Fruit fly (Drosophila melanogaster) whole organism, embryonic: ENCODE results near the gene Clc.
A peak's percentile ranks its signal among the peaks of the same experiment; 100 is the strongest.

Experiments
- Aef1 ChIP-seq: fragments of 200-800 bp; sonication (Bioruptor generic); IDR thresholded peaks from 3 replicates; pipeline ENCODE4 v1.3.6; 2022; ENCODE audit warnings: missing biosample characterization, missing genetic modification characterization
- CG10209 ChIP-seq: fragments of 200-800 bp; sonication (Bioruptor generic); optimal IDR thresholded peaks from 3 replicates; lab custom pipeline; 2017; ENCODE audit warnings: missing biosample characterization, mild to moderate bottlenecking, missing genetic modification characterization, missing genetic modification reagents
- CG10267 ChIP-seq: fragments of 200-800 bp; sonication (Bioruptor generic); optimal IDR thresholded peaks from 2 replicates; lab custom pipeline; 2018; ENCODE audit warnings: missing biosample characterization, mild to moderate bottlenecking, missing genetic modification characterization, moderate library complexity
- CG11723 ChIP-seq: fragments of 200-800 bp; sonication (Bioruptor generic); optimal IDR thresholded peaks from 2 replicates; lab custom pipeline; 2017; ENCODE audit warnings: missing biosample characterization, mild to moderate bottlenecking, missing genetic modification characterization
- CG12299 ChIP-seq: fragments of 200-800 bp; sonication (Bioruptor generic); optimal IDR thresholded peaks from 2 replicates; lab custom pipeline; 2018; ENCODE audit warnings: missing biosample characterization, mild to moderate bottlenecking, missing genetic modification characterization
- CG13296 ChIP-seq: fragments of 200-800 bp; sonication (Bioruptor generic); optimal IDR thresholded peaks from 3 replicates; lab custom pipeline; 2018; ENCODE audit warnings: missing biosample characterization, mild to moderate bottlenecking, missing genetic modification characterization
- CG13894 ChIP-seq: fragments of 200-800 bp; sonication (Bioruptor generic); optimal IDR thresholded peaks from 3 replicates; lab custom pipeline; 2018; ENCODE audit warnings: missing biosample characterization, mild to moderate bottlenecking, missing genetic modification characterization, moderate library complexity
- CG15696 ChIP-seq: fragments of 200-800 bp; sonication (Bioruptor generic); optimal IDR thresholded peaks from 2 replicates; lab custom pipeline; 2019; ENCODE audit warnings: missing biosample characterization, mild to moderate bottlenecking, missing genetic modification characterization, moderate library complexity
- CG16863 ChIP-seq: fragments of 200-800 bp; sonication (Bioruptor generic); optimal IDR thresholded peaks from 3 replicates; lab custom pipeline; 2016; ENCODE audit warnings: missing biosample characterization, missing genetic modification characterization
- CG17385 ChIP-seq: fragments of 200-800 bp; sonication (Bioruptor generic); optimal IDR thresholded peaks from 3 replicates; lab custom pipeline; 2018; ENCODE audit warnings: missing biosample characterization, mild to moderate bottlenecking, missing genetic modification characterization
- CG18764 ChIP-seq: fragments of 200-800 bp; sonication (Bioruptor generic); optimal IDR thresholded peaks from 3 replicates; lab custom pipeline; 2016; ENCODE audit warnings: missing biosample characterization, missing genetic modification characterization
- CG2116 ChIP-seq: fragments of 200-800 bp; sonication (Bioruptor generic); optimal IDR thresholded peaks from 3 replicates; lab custom pipeline; 2018; ENCODE audit warnings: missing biosample characterization, mild to moderate bottlenecking, missing genetic modification characterization
- CG30020 ChIP-seq: fragments of 200-800 bp; optimal IDR thresholded peaks from 2 replicates; lab custom pipeline; 2019; ENCODE audit warnings: missing biosample characterization, mild to moderate bottlenecking, missing genetic modification characterization, moderate library complexity
- CG31441 ChIP-seq: fragments of 200-800 bp; sonication (Bioruptor generic); IDR thresholded peaks from 2 replicates; pipeline ENCODE4 v1.3.6; 2022; ENCODE audit warnings: missing biosample characterization, missing genetic modification characterization
- CG32772 ChIP-seq: fragments of 200-800 bp; sonication (Bioruptor generic); IDR thresholded peaks from 2 replicates; pipeline ENCODE4 v1.3.6; 2022; ENCODE audit warnings: missing biosample characterization, missing genetic modification characterization
- CG34422 ChIP-seq: fragments of 200-800 bp; sonication (Bioruptor generic); IDR thresholded peaks from 3 replicates; pipeline ENCODE4 v1.3.6; 2022; ENCODE audit warnings: missing biosample characterization, missing genetic modification characterization
- CG4617 ChIP-seq: fragments of 200-800 bp; sonication (Bioruptor generic); optimal IDR thresholded peaks from 3 replicates; lab custom pipeline; 2016; ENCODE audit warnings: missing biosample characterization, missing genetic modification characterization, borderline replicate concordance
- CG5180 ChIP-seq: fragments of 200-800 bp; sonication (Bioruptor generic); optimal IDR thresholded peaks from 3 replicates; lab custom pipeline; 2017; ENCODE audit warnings: missing biosample characterization, missing genetic modification characterization, mild to moderate bottlenecking, moderate library complexity, missing genetic modification reagents
- CG6254 ChIP-seq: fragments of 200-800 bp; sonication (Bioruptor generic); optimal IDR thresholded peaks from 3 replicates; lab custom pipeline; 2017; ENCODE audit warnings: mild to moderate bottlenecking, missing biosample characterization, missing genetic modification reagents, missing genetic modification characterization
- CG7271 ChIP-seq: fragments of 200-800 bp; sonication (Bioruptor generic); optimal IDR thresholded peaks from 2 replicates; lab custom pipeline; 2018; ENCODE audit warnings: missing biosample characterization, mild to moderate bottlenecking, missing genetic modification characterization, moderate library complexity
- CG8089 ChIP-seq: fragments of 200-800 bp; sonication (Bioruptor generic); optimal IDR thresholded peaks from 3 replicates; lab custom pipeline; 2016; ENCODE audit warnings: missing biosample characterization, missing genetic modification characterization
- CG8281 ChIP-seq: fragments of 200-800 bp; sonication (Bioruptor generic); optimal IDR thresholded peaks from 2 replicates; lab custom pipeline; 2018; ENCODE audit warnings: missing biosample characterization, mild to moderate bottlenecking, missing genetic modification characterization, moderate library complexity
- Chrac-16 ChIP-seq: fragments of 200-800 bp; sonication (Bioruptor generic); optimal IDR thresholded peaks from 3 replicates; lab custom pipeline; 2016; ENCODE audit warnings: missing biosample characterization, missing genetic modification characterization
- Ets65A ChIP-seq: fragments of 200-800 bp; sonication (Bioruptor generic); peaks from one replicate; lab custom pipeline; 2016; ENCODE audit warnings: missing biosample characterization, missing genetic modification characterization
- GATAe ChIP-seq: fragments of 200-800 bp; sonication (Bioruptor generic); conservative IDR thresholded peaks from 2 replicates; pipeline ENCODE4 v1.3.6; 2022; ENCODE audit warnings: missing biosample characterization, missing genetic modification characterization
- H15 ChIP-seq: fragments of 200-800 bp; sonication (Bioruptor generic); IDR thresholded peaks from 3 replicates; pipeline ENCODE4 v1.3.6; 2022; ENCODE audit warnings: missing biosample characterization, missing genetic modification characterization
- H2.0 ChIP-seq: fragments of 200-800 bp; sonication (Bioruptor generic); IDR thresholded peaks from 2 replicates; pipeline ENCODE4 v1.3.6; 2022; ENCODE audit warnings: missing biosample characterization, missing genetic modification characterization
- HLHmδ ChIP-seq: fragments of 200-800 bp; sonication (Bioruptor generic); optimal IDR thresholded peaks from 2 replicates; lab custom pipeline; 2018; ENCODE audit warnings: missing biosample characterization, mild to moderate bottlenecking, missing genetic modification characterization, moderate library complexity
- HmgD ChIP-seq: fragments of 200-800 bp; sonication (Bioruptor generic); optimal IDR thresholded peaks from 3 replicates; lab custom pipeline; 2016; ENCODE audit warnings: missing biosample characterization, missing genetic modification characterization
- Meics ChIP-seq: fragments of 200-800 bp; sonication (Bioruptor generic); optimal IDR thresholded peaks from 2 replicates; lab custom pipeline; 2017; ENCODE audit warnings: missing biosample characterization, mild to moderate bottlenecking, missing genetic modification characterization
- Neu2 ChIP-seq: fragments of 200-800 bp; sonication (Bioruptor generic); optimal IDR thresholded peaks from 3 replicates; lab custom pipeline; 2016; ENCODE audit warnings: missing biosample characterization, missing genetic modification characterization, borderline replicate concordance
- Oli ChIP-seq: fragments of 200-800 bp; sonication (Bioruptor generic); optimal IDR thresholded peaks from 2 replicates; lab custom pipeline; 2018; ENCODE audit warnings: missing biosample characterization, mild to moderate bottlenecking, missing genetic modification characterization, moderate library complexity
- Sin3A ChIP-seq: fragments of >200 bp; optimal IDR thresholded peaks from 2 replicates; lab custom pipeline; 2018
- Tbp ChIP-seq: fragments of >200 bp; optimal IDR thresholded peaks from 2 replicates; lab custom pipeline; 2018; ENCODE audit warnings: missing biosample characterization, missing genetic modification characterization
- Xbp1 ChIP-seq: fragments of 200-800 bp; sonication (Bioruptor generic); optimal IDR thresholded peaks from 3 replicates; lab custom pipeline; 2016; ENCODE audit warnings: missing biosample characterization, mild to moderate bottlenecking, missing genetic modification characterization
- cas ChIP-seq: fragments of 200-800 bp; sonication (Bioruptor generic); IDR thresholded peaks from 2 replicates; pipeline ENCODE4 v1.3.6; 2022; ENCODE audit warnings: missing biosample characterization, missing genetic modification characterization
- chn ChIP-seq: fragments of 200-800 bp; sonication (Bioruptor generic); optimal IDR thresholded peaks from 2 replicates; lab custom pipeline; 2016; ENCODE audit warnings: missing biosample characterization, missing genetic modification characterization
- dpn ChIP-seq, 2 experiments: fragments of 200-800 bp; sonication (Bioruptor generic); optimal IDR thresholded peaks; 3 replicates each; lab custom pipeline; 2016; ENCODE audit warnings: missing biosample characterization in 2 of 2, missing genetic modification characterization in 2 of 2
- fd96Cb ChIP-seq: fragments of 200-800 bp; sonication (Bioruptor generic); optimal IDR thresholded peaks from 2 replicates; lab custom pipeline; 2018; ENCODE audit warnings: missing biosample characterization, mild to moderate bottlenecking, missing genetic modification characterization, moderate library complexity
- fru ChIP-seq: fragments of >200 bp; optimal IDR thresholded peaks from 2 replicates; lab custom pipeline; 2017
- klu ChIP-seq: fragments of 200-800 bp; sonication (Bioruptor generic); IDR thresholded peaks from 2 replicates; pipeline ENCODE4 v1.3.6; 2022; ENCODE audit warnings: missing biosample characterization, missing genetic modification characterization
- lbe ChIP-seq: fragments of 200-800 bp; sonication (Bioruptor generic); optimal IDR thresholded peaks from 2 replicates; lab custom pipeline; 2016; ENCODE audit warnings: missing biosample characterization, mild to moderate bottlenecking, missing genetic modification characterization
- lola ChIP-seq, 3 experiments: fragments of >200 bp in 2 of 3; fragments of 200-800 bp in 1 of 3; sonication (Bioruptor generic) in 1 of 3; optimal IDR thresholded peaks; 2 replicates each; lab custom pipeline; 2017 to 2019; ENCODE audit warnings: missing biosample characterization in 3 of 3, missing genetic modification characterization in 3 of 3, mild to moderate bottlenecking in 1 of 3, moderate library complexity in 1 of 3
- nmo ChIP-seq: fragments of 200-800 bp; sonication (Bioruptor generic); optimal IDR thresholded peaks from 2 replicates; lab custom pipeline; 2018; ENCODE audit warnings: missing biosample characterization, mild to moderate bottlenecking, missing genetic modification characterization, moderate library complexity
- oc ChIP-seq: fragments of 200-800 bp; sonication (Bioruptor generic); optimal IDR thresholded peaks from 2 replicates; lab custom pipeline; 2018; ENCODE audit warnings: missing biosample characterization, mild to moderate bottlenecking, missing genetic modification characterization, moderate library complexity
- peb ChIP-seq: fragments of 200-800 bp; sonication (Bioruptor generic); IDR thresholded peaks from 2 replicates; pipeline ENCODE4 v1.3.6; 2022; ENCODE audit warnings: missing biosample characterization, missing genetic modification characterization
- sima ChIP-seq: fragments of 200-800 bp; sonication (Bioruptor generic); optimal IDR thresholded peaks from 2 replicates; lab custom pipeline; 2016; ENCODE audit warnings: missing biosample characterization, missing genetic modification characterization
- slp2 ChIP-seq: fragments of 200-800 bp; sonication (Bioruptor generic); optimal IDR thresholded peaks from 2 replicates; lab custom pipeline; 2016; ENCODE audit warnings: missing biosample characterization, missing genetic modification characterization

The Clc gene

dm6 chr3L:20241987-20242982 is 1.4 kb downstream of the Clc start (continued):
- peak; percentile 53 for TF ChIP-seq H2.0 (GFP tag; lab: Robert Waterston, UW)
- TF ChIP-seq peb (GFP tag; lab: Robert Waterston, UW), result 0 out of 2 replicates have a peak, but pooled peaks have one; percentile 46
- TF ChIP-seq Neu2 (GFP tag; lab: Kevin White, UChicago), result peak; percentile 55
- TF ChIP-seq fd96Cb (tag; lab: Kevin White, UChicago), result peak; percentile 34
- no peak for TF ChIP-seq CG18764 (GFP tag; lab: Kevin White, UChicago)
- TF ChIP-seq GATAe (GFP tag; lab: Robert Waterston, UW), result peak; percentile 30
- TF ChIP-seq CG10209 (GFP tag; lab: Kevin White, UChicago), result peak; percentile 57
- TF ChIP-seq klu, result no peak
- no peak; the same call in none of the 2 replicates for TF ChIP-seq CG31441
- TF ChIP-seq CG13296 (GFP tag; lab: Kevin White, UChicago), result peak; percentile 63
- no peak for TF ChIP-seq fru
- peak; percentile 48 for TF ChIP-seq CG17385
- no peak for TF ChIP-seq HLHmδ
- TF ChIP-seq nmo, result peak; percentile 79
- TF ChIP-seq CG2116, result peak; percentile 31
- no peak for TF ChIP-seq CG8281
- no peak for TF ChIP-seq slp2 (GFP tag; lab: Kevin White, UChicago)
- TF ChIP-seq lbe (GFP tag; lab: Kevin White, UChicago), result peak; percentile 37
- peak; percentile 81 for TF ChIP-seq CG10267 (tag; lab: Kevin White, UChicago)
- TF ChIP-seq H15 (GFP tag; lab: Robert Waterston, UW), result peak; percentile 10; the same call in 1 of the 3 replicates
- TF ChIP-seq CG11723, result peak; percentile 6
- peak; percentile 53 for TF ChIP-seq Chrac-16 (GFP tag; lab: Kevin White, UChicago)
- peak; percentile 56 for TF ChIP-seq CG32772 (GFP tag; lab: Robert Waterston, UW)
- TF ChIP-seq lola (GFP tag; optimal IDR thresholded peaks at IDR 0.05; lab: Kevin White, UChicago), result peak in 1 of 3 experiments; percentile 53
- no peak for TF ChIP-seq CG15696
- peak in 1 of 2 experiments; percentile 53 for TF ChIP-seq dpn (GFP tag; optimal IDR thresholded peaks at IDR 0.05; lab: Kevin White, UChicago)
- peak; percentile 58 for TF ChIP-seq Oli
- TF ChIP-seq CG8089 (GFP tag; lab: Kevin White, UChicago), result no peak
- TF ChIP-seq sima, result no peak
- peak; percentile 80 for TF ChIP-seq CG34422 (GFP tag; lab: Robert Waterston, UW)
- TF ChIP-seq Ets65A (GFP tag; lab: Kevin White, UChicago), result peak; percentile 93
- TF ChIP-seq CG4617 (GFP tag; lab: Kevin White, UChicago), result no peak
- TF ChIP-seq CG7271, result no peak
- TF ChIP-seq Xbp1 (GFP tag; lab: Kevin White, UChicago), result peak; percentile 57
- no peak for TF ChIP-seq Tbp (GFP tag; lab: Kevin White, UChicago)
- TF ChIP-seq chn (GFP tag; lab: Kevin White, UChicago), result no peak
- TF ChIP-seq Aef1 (GFP tag; lab: Robert Waterston, UW), result peak; percentile 35
- TF ChIP-seq CG5180 (GFP tag; lab: Kevin White, UChicago), result peak; percentile 10
- TF ChIP-seq oc (tag; lab: Kevin White, UChicago), result no peak
- TF ChIP-seq CG13894 (tag; lab: Kevin White, UChicago), result peak; percentile 14
- TF ChIP-seq Sin3A (lab: Kevin White, UChicago), result no peak
- TF ChIP-seq CG12299, result peak; percentile 54
- TF ChIP-seq HmgD, result no peak
- peak; percentile 53 for TF ChIP-seq Meics (GFP tag; lab: Kevin White, UChicago)
- TF ChIP-seq CG30020 (tag; lab: Kevin White, UChicago), result peak; percentile 15
- no peak for TF ChIP-seq cas (GFP tag; lab: Robert Waterston, UW)
- no peak for TF ChIP-seq CG16863 (GFP tag; lab: Kevin White, UChicago)
- TF ChIP-seq CG6254 (GFP tag; lab: Kevin White, UChicago), result no peak
